Worm (Caenorhabditis elegans) whole organism, young adult: Measurements from ENCODE around the gene clec-156.
A peak's percentile ranks its signal among the peaks of the same experiment; 100 is the strongest.

Source experiments
- B0035.1 ChIP-seq: sonication (generic microtip); optimal IDR thresholded peaks from 2 replicates; lab custom pipeline; 2016; ENCODE audit warnings: missing genetic modification characterization, mild to moderate bottlenecking, missing compliant biosample characterization, missing genotype, missing genetic modification reagents
- C17E4.6 ChIP-seq: fragments of 200-800 bp; sonication (Bioruptor generic); IDR thresholded peaks from 2 replicates; pipeline ENCODE4 v1.3.6; 2022; ENCODE audit warnings: missing genetic modification reagents, missing genetic modification characterization, missing compliant biosample characterization
- F22D6.2 ChIP-seq: sonication (generic microtip); optimal IDR thresholded peaks from 2 replicates; lab custom pipeline; 2016; ENCODE audit warnings: mild to moderate bottlenecking, missing genetic modification characterization, missing compliant biosample characterization
- F39B2.1 ChIP-seq: fragments of 200-800 bp; sonication (Bioruptor generic); IDR thresholded peaks from 2 replicates; pipeline ENCODE4 v1.3.6; 2022; ENCODE audit warnings: missing genetic modification reagents, missing genetic modification characterization, missing compliant biosample characterization
- F49E8.2 ChIP-seq: sonication (generic microtip); optimal IDR thresholded peaks from 3 replicates; lab custom pipeline; 2017; ENCODE audit warnings: missing genetic modification characterization, mild to moderate bottlenecking, missing compliant biosample characterization, antibody characterized with exemption, moderate library complexity; ENCODE audit not compliant: insufficient read depth
- F57C9.4 ChIP-seq: sonication (generic microtip); optimal IDR thresholded peaks from 2 replicates; lab custom pipeline; 2017; ENCODE audit warnings: mild to moderate bottlenecking, missing genetic modification characterization, missing compliant biosample characterization
- K12H6.12 ChIP-seq: fragments of 200-800 bp; sonication (Bioruptor generic); optimal IDR thresholded peaks from 2 replicates; lab custom pipeline; 2018; ENCODE audit warnings: mild to moderate bottlenecking, missing genetic modification characterization, missing compliant biosample characterization
- Y56A3A.18 ChIP-seq: fragments of 200-800 bp; sonication (Bioruptor generic); IDR thresholded peaks from 2 replicates; pipeline ENCODE4 v1.3.6; 2022; ENCODE audit warnings: missing genetic modification reagents, missing genetic modification characterization, missing compliant biosample characterization
- Y79H2A.3 ChIP-seq: fragments of 200-800 bp; sonication (Bioruptor generic); conservative IDR thresholded peaks from 2 replicates; pipeline ENCODE4 v1.3.6; 2022; ENCODE audit warnings: missing genetic modification reagents, missing genetic modification characterization, missing compliant biosample characterization
- ZK185.1 ChIP-seq: sonication (generic microtip); optimal IDR thresholded peaks from 2 replicates; lab custom pipeline; 2016; ENCODE audit warnings: mild to moderate bottlenecking, missing genetic modification characterization, missing compliant biosample characterization; ENCODE audit not compliant: poor library complexity, severe bottlenecking
- akir-1 ChIP-seq: fragments of 200-800 bp; sonication (Bioruptor generic); optimal IDR thresholded peaks from 2 replicates; lab custom pipeline; 2018; ENCODE audit warnings: mild to moderate bottlenecking, missing genetic modification characterization, moderate library complexity, missing compliant biosample characterization
- ama-1 ChIP-seq, 3 experiments: fragments of 150-350 bp in 1 of 3; sonication (generic microtip) in 2 of 3; optimal IDR thresholded peaks; 2 replicates each; lab custom pipeline; 2014 to 2018; ENCODE audit warnings: missing biosample characterization in 2 of 3, missing genetic modification characterization in 2 of 3, missing genetic modification reagents in 2 of 3
- athp-1 ChIP-seq: sonication (generic microtip); optimal IDR thresholded peaks from 2 replicates; lab custom pipeline; 2017; ENCODE audit warnings: mild to moderate bottlenecking, missing genetic modification characterization, missing compliant biosample characterization
- attf-3 ChIP-seq: fragments of 200-800 bp; sonication (Bioruptor generic); conservative IDR thresholded peaks from 2 replicates; pipeline ENCODE4 v1.3.6; 2022; ENCODE audit warnings: missing genetic modification reagents, missing genetic modification characterization, missing compliant biosample characterization
- attf-5 ChIP-seq: fragments of 200-800 bp; sonication (Bioruptor generic); optimal IDR thresholded peaks from 2 replicates; lab custom pipeline; 2018; ENCODE audit warnings: mild to moderate bottlenecking, missing genetic modification characterization, missing compliant biosample characterization
- ccch-3 ChIP-seq: fragments of 200-800 bp; sonication (Bioruptor generic); optimal IDR thresholded peaks from 2 replicates; lab custom pipeline; 2018; ENCODE audit warnings: mild to moderate bottlenecking, missing genetic modification characterization, missing compliant biosample characterization
- cebp-1 ChIP-seq, 2 experiments: fragments of 200-800 bp in 1 of 2; sonication (Bioruptor generic) in 1 of 2; sonication (generic microtip) in 1 of 2; IDR thresholded peaks in 1 of 2; optimal IDR thresholded peaks in 1 of 2; 2 replicates each; pipeline versions ENCODE4 v1.3.6 to Lab custom; 2017 to 2022; ENCODE audit warnings: missing compliant biosample characterization in 2 of 2, missing genetic modification characterization in 2 of 2, mild to moderate bottlenecking in 1 of 2, missing genetic modification reagents in 1 of 2, moderate library complexity in 1 of 2
- egl-44 ChIP-seq: fragments of 200-800 bp; sonication (Bioruptor generic); IDR thresholded peaks from 2 replicates; pipeline ENCODE4 v1.3.6; 2022; ENCODE audit warnings: missing genetic modification reagents, missing genetic modification characterization, missing compliant biosample characterization
- ekl-4 ChIP-seq: fragments of 200-800 bp; sonication (Bioruptor generic); IDR thresholded peaks from 2 replicates; pipeline ENCODE4 v1.3.6; 2022; ENCODE audit warnings: missing genetic modification reagents, missing genetic modification characterization, missing compliant biosample characterization
- ets-4 ChIP-seq: fragments of 200-800 bp; sonication (Bioruptor generic); optimal IDR thresholded peaks from 2 replicates; lab custom pipeline; 2018; ENCODE audit warnings: mild to moderate bottlenecking, missing genetic modification characterization, missing compliant biosample characterization
- fkh-3 ChIP-seq: sonication (generic microtip); optimal IDR thresholded peaks from 2 replicates; lab custom pipeline; 2016; ENCODE audit warnings: mild to moderate bottlenecking, missing genetic modification characterization, missing compliant biosample characterization
- hlh-26 ChIP-seq: fragments of 200-800 bp; sonication (Bioruptor generic); conservative IDR thresholded peaks from 2 replicates; pipeline ENCODE4 v1.3.6; 2022; ENCODE audit warnings: missing genetic modification reagents, missing genetic modification characterization, missing compliant biosample characterization
- hsf-1 ChIP-seq: fragments of 200-800 bp; sonication (Bioruptor generic); IDR thresholded peaks from 2 replicates; pipeline ENCODE4 v1.3.6; 2022; ENCODE audit warnings: missing genetic modification reagents, missing genetic modification characterization, missing compliant biosample characterization
- let-526 ChIP-seq: fragments of 200-800 bp; sonication (Bioruptor generic); IDR thresholded peaks from 2 replicates; pipeline ENCODE4 v1.3.6; 2022; ENCODE audit warnings: missing genetic modification reagents, missing genetic modification characterization, missing compliant biosample characterization
- let-607 ChIP-seq, 2 experiments: fragments of 200-800 bp in 1 of 2; sonication (Bioruptor generic) in 1 of 2; sonication (generic microtip) in 1 of 2; optimal IDR thresholded peaks; 2 replicates each; lab custom pipeline; 2016 to 2018; ENCODE audit warnings: mild to moderate bottlenecking in 2 of 2, missing compliant biosample characterization in 2 of 2, missing genetic modification characterization in 2 of 2, moderate library complexity in 2 of 2, missing genotype in 1 of 2
- lir-1 ChIP-seq: fragments of 200-800 bp; sonication (Bioruptor generic); conservative IDR thresholded peaks from 2 replicates; pipeline ENCODE4 v1.3.6; 2022; ENCODE audit warnings: missing genetic modification reagents, missing genetic modification characterization, missing compliant biosample characterization
- madf-3 ChIP-seq: fragments of 200-800 bp; sonication (Bioruptor generic); IDR thresholded peaks from 2 replicates; pipeline ENCODE4 v1.3.6; 2022; ENCODE audit warnings: missing genetic modification reagents, missing genetic modification characterization, missing compliant biosample characterization
- madf-6 ChIP-seq: fragments of 200-800 bp; sonication (Bioruptor generic); IDR thresholded peaks from 2 replicates; pipeline ENCODE4 v1.3.6; 2022; ENCODE audit warnings: missing genetic modification reagents, missing genetic modification characterization, missing compliant biosample characterization
- madf-8 ChIP-seq: fragments of 200-800 bp; sonication (Bioruptor generic); conservative IDR thresholded peaks from 2 replicates; pipeline ENCODE4 v1.3.6; 2022; ENCODE audit warnings: missing genetic modification reagents, missing genetic modification characterization, missing compliant biosample characterization
- mxl-1 ChIP-seq: sonication (generic microtip); optimal IDR thresholded peaks from 2 replicates; lab custom pipeline; 2016; ENCODE audit warnings: missing genetic modification characterization, missing compliant biosample characterization
- nfya-1 ChIP-seq: sonication (generic microtip); optimal IDR thresholded peaks from 2 replicates; lab custom pipeline; 2017; ENCODE audit warnings: antibody characterized with exemption, missing compliant biosample characterization, missing genetic modification characterization, borderline replicate concordance; ENCODE audit not compliant: insufficient read depth
- nhr-27 ChIP-seq: fragments of 200-800 bp; sonication (Bioruptor generic); optimal IDR thresholded peaks from 2 replicates; lab custom pipeline; 2018; ENCODE audit warnings: mild to moderate bottlenecking, missing genetic modification characterization, moderate library complexity, missing compliant biosample characterization
- rec-8 ChIP-seq, 2 experiments: sonication (generic microtip); optimal IDR thresholded peaks; 2 replicates each; lab custom pipeline; 2016; ENCODE audit warnings: mild to moderate bottlenecking in 2 of 2, missing genetic modification characterization in 2 of 2, missing genetic modification reagents in 2 of 2, missing genotype in 2 of 2, missing biosample characterization in 1 of 2, missing compliant biosample characterization in 1 of 2, moderate library complexity in 1 of 2
- snpc-3.4 ChIP-seq: sonication (generic microtip); optimal IDR thresholded peaks from 2 replicates; lab custom pipeline; 2017; ENCODE audit warnings: missing genetic modification characterization, mild to moderate bottlenecking, missing compliant biosample characterization, antibody characterized with exemption, moderate library complexity, missing genotype, missing genetic modification reagents
- unc-62 ChIP-seq: fragments of 150-350 bp; optimal IDR thresholded peaks from 2 replicates; lab custom pipeline; 2014; ENCODE audit warnings: missing biosample characterization, missing genetic modification reagents, missing genetic modification characterization
- ztf-18 ChIP-seq: sonication (generic microtip); optimal IDR thresholded peaks from 2 replicates; lab custom pipeline; 2016; ENCODE audit warnings: missing genotype, mild to moderate bottlenecking, missing genetic modification characterization, missing compliant biosample characterization
- ztf-25 ChIP-seq: fragments of 200-800 bp; sonication (Bioruptor generic); IDR thresholded peaks from 2 replicates; pipeline ENCODE4 v1.3.6; 2022; ENCODE audit warnings: missing genetic modification reagents, missing genetic modification characterization, missing compliant biosample characterization
- ztf-6 ChIP-seq: fragments of 200-800 bp; sonication (Bioruptor generic); IDR thresholded peaks from 2 replicates; pipeline ENCODE4 v1.3.6; 2022; ENCODE audit warnings: missing genetic modification reagents, missing genetic modification characterization, missing compliant biosample characterization

Gene clec-156

DNA sequence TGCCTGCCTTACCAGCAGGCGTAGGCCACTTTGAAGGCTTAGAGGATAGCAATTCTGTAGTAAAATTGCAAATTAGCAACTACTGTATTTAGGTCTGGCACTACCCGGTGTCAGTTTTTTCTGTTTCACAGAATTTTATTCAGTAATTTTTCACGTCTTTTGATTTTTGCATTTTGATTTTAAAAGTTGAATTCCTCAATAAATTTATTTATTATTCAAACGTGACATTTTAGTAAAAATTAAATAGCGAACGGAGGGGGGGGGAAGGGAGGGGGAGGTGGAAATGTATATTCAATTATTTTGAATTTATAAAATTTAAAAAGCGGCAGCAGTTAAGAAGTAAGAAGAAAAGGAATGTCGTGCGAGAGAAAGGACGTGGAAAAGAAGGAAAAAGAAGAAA is 24.8 kb downstream of the clec-156 start, which contains the start of gene F26A1.4:
Gene F26A1.4, plus strand, starts transcription at position 301 of the 400 bp plus-strand sequence.
- TF ChIP-seq akir-1 (GFP tag; lab: Kevin White, UChicago) (no peak), ccch-3 (GFP tag; lab: Kevin White, UChicago) (no peak), unc-62 (GFP tag; lab: Kevin White, UChicago) (no peak), ztf-6 (GFP tag; lab: Robert Waterston, UW) (no peak), let-526 (no peak), ztf-18 (tag; lab: Kevin White, UChicago) (no peak), F22D6.2 (tag; lab: Kevin White, UChicago) (no peak), attf-3 (GFP tag; lab: Robert Waterston, UW) (no peak)

- TF ChIP-seq ztf-6 (GFP tag; lab: Robert Waterston, UW): no peak
Observed at ce11 chrIII:4814730-4815129, 27.3 kb downstream of the clec-156 start, which contains the start of gene arl-6. arl-6 (minus strand) TSS chrIII:4814830.

- TF ChIP-seq nfya-1 (tag; lab: Kevin White, UChicago) (no peak), ets-4 (GFP tag; lab: Kevin White, UChicago) (no peak), unc-62 (GFP tag; lab: Kevin White, UChicago) (no peak), ekl-4 (GFP tag; lab: Robert Waterston, UW) (no peak), K12H6.12 (tag; lab: Kevin White, UChicago) (no peak), Y56A3A.18 (GFP tag; lab: Robert Waterston, UW) (no peak), hlh-26 (GFP tag; lab: Robert Waterston, UW) (no peak), fkh-3 (no peak), rec-8 (tag; optimal IDR thresholded peaks at IDR 0.05; lab: Kevin White, UChicago) (no peak), snpc-3.4 (tag; lab: Kevin White, UChicago) (no peak), egl-44 (GFP tag; lab: Robert Waterston, UW) (no peak), ztf-25 (GFP tag; lab: Robert Waterston, UW) (no peak), C17E4.6 (GFP tag; lab: Robert Waterston, UW) (no peak), athp-1 (tag; lab: Kevin White, UChicago) (no peak), B0035.1 (tag; lab: Kevin White, UChicago) (no peak), cebp-1 (GFP tag; IDR thresholded peaks at IDR 0.05; lab: Robert Waterston, UW) (no peak), cebp-1 (tag; optimal IDR thresholded peaks at IDR 0.05; lab: Kevin White, UChicago) (no peak), F57C9.4 (tag; lab: Kevin White, UChicago) (no peak)
Observed at ce11 chrIII:4811195-4811594, 30.9 kb downstream of the clec-156 start, which contains the start of gene C38D4.7. C38D4.7 (minus strand) TSS chrIII:4811295.

DNA sequence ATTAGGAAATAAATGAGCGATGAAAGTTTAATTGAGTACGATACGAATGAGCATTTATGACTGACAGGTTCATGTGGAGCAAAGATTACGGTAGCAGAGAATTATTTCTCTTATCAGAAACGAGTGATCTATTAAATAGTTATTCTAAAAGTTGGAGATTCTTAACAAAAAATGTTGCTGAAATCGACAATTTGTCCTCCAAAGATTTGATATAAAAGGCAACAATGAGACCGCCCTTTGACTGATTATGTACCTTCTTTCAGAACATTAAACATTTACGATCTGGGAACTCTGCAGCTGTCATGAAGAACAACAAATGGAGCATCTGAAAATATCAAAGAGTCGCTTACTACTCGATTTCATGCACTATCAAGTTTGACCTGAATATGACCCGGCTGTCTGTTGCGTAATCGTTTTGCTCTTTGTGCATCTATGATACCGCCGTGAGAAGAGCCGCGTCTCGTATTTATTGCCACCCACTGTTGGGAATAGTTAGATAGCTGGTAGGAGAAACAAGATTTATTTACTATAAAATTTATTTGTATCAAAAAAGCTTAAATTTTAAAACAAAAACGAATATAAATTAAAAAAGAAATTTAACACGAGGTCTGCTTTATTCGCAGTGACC is 32.4 kb downstream of the clec-156 start, which contains the start of gene pal-1:
Gene pal-1, minus strand, starts transcription at position 51 of the 628 bp plus-strand sequence.
- TF ChIP-seq madf-8 (GFP tag; lab: Robert Waterston, UW) (no peak), F49E8.2 (no peak), ZK185.1 (tag; lab: Kevin White, UChicago) (no peak), let-607 (tag; optimal IDR thresholded peaks at IDR 0.05; lab: Kevin White, UChicago) (no peak)

DNA sequence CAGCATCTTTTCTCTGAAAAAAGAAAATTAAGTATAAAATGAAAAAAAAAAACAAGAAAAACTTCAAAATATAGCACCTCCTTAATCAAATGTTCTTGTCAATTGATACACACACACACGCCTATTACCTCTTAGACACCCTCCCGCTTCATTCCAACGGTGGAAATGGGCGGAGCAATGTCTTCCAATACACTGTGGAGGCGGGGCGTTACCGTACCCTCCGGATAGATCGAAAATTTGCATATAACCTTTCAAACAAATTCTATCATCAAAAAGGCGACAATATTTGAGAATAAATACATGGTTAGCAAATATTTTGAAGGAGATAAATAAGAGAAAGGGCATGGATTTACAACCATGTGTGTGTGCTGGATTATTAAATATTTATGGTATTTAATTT is 34.0 kb downstream of the clec-156 start:
- TF ChIP-seq ama-1 (optimal IDR thresholded peaks at IDR 0.05; lab: Kevin White, UChicago) (no peak), ama-1 (GFP tag; optimal IDR thresholded peaks at IDR 0.05; lab: Kevin White, UChicago) (no peak), hsf-1 (GFP tag; lab: Robert Waterston, UW) (peak; percentile 18; the same call in 1 of the 2 replicates), Y79H2A.3 (GFP tag; lab: Robert Waterston, UW) (no peak; the same call in 1 of the 2 replicates), F39B2.1 (GFP tag; lab: Robert Waterston, UW) (no peak), snpc-3.4 (tag; lab: Kevin White, UChicago) (peak; percentile 26), ekl-4 (GFP tag; lab: Robert Waterston, UW) (peak; percentile 31; the same call in 1 of the 2 replicates), lir-1 (GFP tag; lab: Robert Waterston, UW) (no peak), attf-5 (peak; percentile 28), nhr-27 (tag; lab: Kevin White, UChicago) (no peak), madf-3 (GFP tag; lab: Robert Waterston, UW) (0 out of 2 replicates have a peak, but pooled peaks have one; percentile 42), mxl-1 (no peak), madf-6 (peak; percentile 47; the same call in 1 of the 2 replicates)
